Worm (Caenorhabditis elegans): ENCODE data around the gene mnr-1.

The mnr-1 gene

ce11 chrV:20625260-20625659 lies 29.2 kb upstream of the mnr-1 start:
- no peak for TF ChIP-seq nhr-12 (tag; optimal IDR thresholded peaks at IDR 0.05)
- no peak for TF ChIP-seq ceh-9 (tag; optimal IDR thresholded peaks at IDR 0.05)
- no peak for TF ChIP-seq ceh-82 (tag; optimal IDR thresholded peaks at IDR 0.05)
- TF ChIP-seq nfya-1 (tag; optimal IDR thresholded peaks at IDR 0.05; ENCODE audit: insufficient read depth) = no peak
- no peak for TF ChIP-seq unc-39 (tag; optimal IDR thresholded peaks at IDR 0.05)
- TF ChIP-seq ZK546.5 (tag; optimal IDR thresholded peaks at IDR 0.05) = no peak
- no peak for TF ChIP-seq tbx-2 (tag; optimal IDR thresholded peaks at IDR 0.05)
- TF ChIP-seq snpc-4 (tag; optimal IDR thresholded peaks at IDR 0.05) = no peak
- TF ChIP-seq nhr-23 (tag; optimal IDR thresholded peaks at IDR 0.05) = no peak
- TF ChIP-seq elt-1 (tag; optimal IDR thresholded peaks at IDR 0.05) = no peak
- no peak for TF ChIP-seq nhr-67 (tag; optimal IDR thresholded peaks at IDR 0.05)
- TF ChIP-seq lin-15B (tag; optimal IDR thresholded peaks at IDR 0.05) = no peak
- TF ChIP-seq nhr-237 (tag; optimal IDR thresholded peaks at IDR 0.05) = no peak
- no peak for TF ChIP-seq fkh-2 (tag; optimal IDR thresholded peaks at IDR 0.05)
- no peak for TF ChIP-seq skn-1 (tag; optimal IDR thresholded peaks at IDR 0.05)
- no peak for TF ChIP-seq eor-1 (tag; optimal IDR thresholded peaks at IDR 0.05)
- TF ChIP-seq elt-3 (tag; optimal IDR thresholded peaks at IDR 0.05) = no peak
- no peak for TF ChIP-seq egl-27 (tag; optimal IDR thresholded peaks at IDR 0.05)
- no peak for TF ChIP-seq jun-1 (tag; optimal IDR thresholded peaks at IDR 0.05)

- TF ChIP-seq eor-1 (tag; optimal IDR thresholded peaks at IDR 0.05) (no peak), elt-3 (tag; optimal IDR thresholded peaks at IDR 0.05) (no peak), R02D3.7 (tag; optimal IDR thresholded peaks at IDR 0.05) (no peak), lin-15B (tag; optimal IDR thresholded peaks at IDR 0.05) (no peak), daf-12 (tag; optimal IDR thresholded peaks at IDR 0.05) (no peak), ceh-16 (tag; optimal IDR thresholded peaks at IDR 0.05) (no peak), skn-1 (tag; optimal IDR thresholded peaks at IDR 0.05) (no peak), egl-27 (tag; optimal IDR thresholded peaks at IDR 0.05) (no peak), ceh-28 (tag; optimal IDR thresholded peaks at IDR 0.05) (no peak), ZK546.5 (tag; optimal IDR thresholded peaks at IDR 0.05) (no peak), egl-5 (tag; optimal IDR thresholded peaks at IDR 0.05) (no peak), nhr-77 (tag; optimal IDR thresholded peaks at IDR 0.05) (no peak)
Measured at ce11 chrV:20626043-20626761, 28.2 kb upstream of the mnr-1 start, which contains the start of the genes F46B3.9 and srz-18. Gene F46B3.9, minus strand, starts transcription at chrV:20626143. Gene srz-18, plus strand, starts transcription at chrV:20626711.

ce11 chrV:20631255-20631654 lies 23.2 kb upstream of the mnr-1 start, which contains the start of gene F46B3.14:
Gene F46B3.14, minus strand, starts transcription at chrV:20631355.
- TF ChIP-seq ama-1 (optimal IDR thresholded peaks at IDR 0.05) (no peak), elt-2 (tag; optimal IDR thresholded peaks at IDR 0.05) (no peak), zag-1 (tag; optimal IDR thresholded peaks at IDR 0.05) (no peak), nhr-77 (tag; optimal IDR thresholded peaks at IDR 0.05) (no peak), hmg-11 (tag; optimal IDR thresholded peaks at IDR 0.05) (no peak), fos-1 (tag; optimal IDR thresholded peaks at IDR 0.05) (no peak), fkh-2 (tag; optimal IDR thresholded peaks at IDR 0.05) (no peak), pha-4 (tag; optimal IDR thresholded peaks at IDR 0.05) (no peak), sea-2 (GFP tag; optimal IDR thresholded peaks at IDR 0.05) (no peak), skn-1 (tag; optimal IDR thresholded peaks at IDR 0.05) (no peak), egl-5 (tag; optimal IDR thresholded peaks at IDR 0.05) (no peak), aly-2 (tag; optimal IDR thresholded peaks at IDR 0.05) (no peak), elt-3 (tag; optimal IDR thresholded peaks at IDR 0.05) (no peak), nhr-11 (tag; optimal IDR thresholded peaks at IDR 0.05) (no peak), egl-27 (tag; optimal IDR thresholded peaks at IDR 0.05) (no peak), jun-1 (tag; optimal IDR thresholded peaks at IDR 0.05) (no peak), mdl-1 (tag; optimal IDR thresholded peaks at IDR 0.05) (no peak), nhr-23 (tag; optimal IDR thresholded peaks at IDR 0.05) (no peak)

ce11 chrV:20633619-20634018 lies 20.8 kb upstream of the mnr-1 start, which contains the start of gene F46B3.15:
Gene F46B3.15, minus strand, starts transcription at chrV:20633719.
- no peak for TF ChIP-seq R02D3.7 (tag; optimal IDR thresholded peaks at IDR 0.05)
- TF ChIP-seq ZK546.5 (tag; optimal IDR thresholded peaks at IDR 0.05) = no peak
- no peak for TF ChIP-seq ceh-28 (tag; optimal IDR thresholded peaks at IDR 0.05)
- TF ChIP-seq pqm-1 (tag; optimal IDR thresholded peaks at IDR 0.05) = no peak
- TF ChIP-seq ceh-9 (tag; optimal IDR thresholded peaks at IDR 0.05) = no peak
- no peak for TF ChIP-seq elt-2 (tag; optimal IDR thresholded peaks at IDR 0.05)
- TF ChIP-seq mml-1 (tag; optimal IDR thresholded peaks at IDR 0.05) = no peak
- TF ChIP-seq tbx-2 (tag; optimal IDR thresholded peaks at IDR 0.05) = no peak
- no peak for TF ChIP-seq fkh-10 (GFP tag; optimal IDR thresholded peaks at IDR 0.05)
- no peak for TF ChIP-seq nhr-11 (tag; optimal IDR thresholded peaks at IDR 0.05)
- no peak for TF ChIP-seq ztf-4 (tag; optimal IDR thresholded peaks at IDR 0.05)
- TF ChIP-seq snpc-4 (tag; optimal IDR thresholded peaks at IDR 0.05) = no peak
- TF ChIP-seq nhr-28 (tag; optimal IDR thresholded peaks at IDR 0.05) = no peak
- TF ChIP-seq ceh-16 (tag; optimal IDR thresholded peaks at IDR 0.05) = no peak
- TF ChIP-seq mdl-1 (tag; optimal IDR thresholded peaks at IDR 0.05) = no peak
- TF ChIP-seq unc-39 (tag; optimal IDR thresholded peaks at IDR 0.05) = no peak
